Fruit fly (Drosophila melanogaster): ENCODE measurements around the gene amd.
A peak's percentile ranks its signal among the peaks of the same experiment; 100 is the strongest.

Gene amd

DNA sequence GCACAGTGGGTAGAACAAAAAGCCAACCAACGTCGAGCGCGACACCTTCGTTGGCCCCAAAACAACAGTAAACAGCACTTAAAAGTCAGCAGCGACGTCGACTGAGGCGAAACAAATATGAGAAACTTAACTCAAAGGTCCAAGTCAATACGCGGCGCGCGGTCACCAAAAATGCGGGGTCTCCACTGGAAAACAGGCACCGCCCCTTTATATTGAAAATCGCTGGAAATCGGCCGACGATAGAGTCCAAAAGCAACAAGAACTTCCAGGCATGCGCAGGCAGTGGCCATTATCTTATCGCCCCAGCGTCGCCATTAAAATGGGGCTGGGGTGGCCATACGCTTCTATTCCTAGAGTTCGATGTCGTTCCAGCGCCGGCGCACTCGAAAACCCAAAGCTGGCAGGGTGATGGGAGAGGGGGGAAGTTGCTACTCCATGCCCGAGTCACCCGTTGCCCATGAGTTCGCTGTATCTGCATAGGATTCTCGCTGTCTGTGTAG is 1.5 kb upstream of the amd start, which contains the start of gene Lim3 (continued):
- peak; percentile 11; the same call in 1 of the 2 replicates for TF ChIP-seq onecut (GFP tag; IDR thresholded peaks at IDR 0.05)
- peak; percentile 26 for TF ChIP-seq exex (tag; optimal IDR thresholded peaks at IDR 0.05)
- peak; percentile 95 for TF ChIP-seq crol (GFP tag; IDR thresholded peaks at IDR 0.05)
- no peak for TF ChIP-seq ken (GFP tag; IDR thresholded peaks at IDR 0.05)
- no peak for TF ChIP-seq CG17802 (tag; optimal IDR thresholded peaks at IDR 0.05)
- TF ChIP-seq grau (tag; optimal IDR thresholded peaks at IDR 0.05), result no peak
- TF ChIP-seq HHEX (GFP tag; optimal IDR thresholded peaks at IDR 0.05), result no peak
- TF ChIP-seq CG6254 (GFP tag; optimal IDR thresholded peaks at IDR 0.05), result peak; percentile 99
- 0 out of 3 replicates have a peak, but pooled peaks have one; percentile 41 for TF ChIP-seq CG2199 (GFP tag; IDR thresholded peaks at IDR 0.05)
- TF ChIP-seq CG2202 (tag; optimal IDR thresholded peaks at IDR 0.05), result no peak
- no peak for TF ChIP-seq Sox102F (GFP tag; optimal IDR thresholded peaks at IDR 0.05)
- no peak for TF ChIP-seq run (tag; optimal IDR thresholded peaks at IDR 0.05)
- TF ChIP-seq sqz (GFP tag; optimal IDR thresholded peaks at IDR 0.05), result no peak
- no peak for TF ChIP-seq CG18619 (GFP tag; optimal IDR thresholded peaks at IDR 0.05)
- TF ChIP-seq sima (GFP tag; optimal IDR thresholded peaks at IDR 0.05), result no peak
- TF ChIP-seq CG1832 (GFP tag; optimal IDR thresholded peaks at IDR 0.05), result no peak
- TF ChIP-seq grn (GFP tag; optimal IDR thresholded peaks at IDR 0.05), result peak; percentile 12
- peak; percentile 97 for TF ChIP-seq ewg (GFP tag; optimal IDR thresholded peaks at IDR 0.05)
- TF ChIP-seq Deaf1 (tag; optimal IDR thresholded peaks at IDR 0.05), result peak; percentile 58
- TF ChIP-seq vnd (GFP tag; IDR thresholded peaks at IDR 0.05; ENCODE audit: partially characterized antibody), result 0 out of 3 replicates have a peak, but pooled peaks have one; percentile 34
- peak; percentile 88 for TF ChIP-seq Hey (tag; optimal IDR thresholded peaks at IDR 0.05)
- 0 out of 2 replicates have a peak, but pooled peaks have one; percentile 14 for TF ChIP-seq Lim3 (GFP tag; IDR thresholded peaks at IDR 0.05)
- TF ChIP-seq gsb (GFP tag; IDR thresholded peaks at IDR 0.05), result no peak
- TF ChIP-seq CG11504 (tag; optimal IDR thresholded peaks at IDR 0.05), result peak; percentile 3
- TF ChIP-seq ranshi (GFP tag; IDR thresholded peaks at IDR 0.05), result no peak
- TF ChIP-seq CG15479 (GFP tag; optimal IDR thresholded peaks at IDR 0.05), result no peak
- peak; percentile 75 for TF ChIP-seq Med (GFP tag)
- no peak for TF ChIP-seq CG8089 (GFP tag; optimal IDR thresholded peaks at IDR 0.05)
- TF ChIP-seq br (optimal IDR thresholded peaks at IDR 0.05), result no peak
- TF ChIP-seq GATAe (GFP tag; conservative IDR thresholded peaks at IDR 0.05), result peak; percentile 86
- TF ChIP-seq chinmo (GFP tag; IDR thresholded peaks at IDR 0.05; ENCODE audit: partially characterized antibody), result 0 out of 4 replicates have a peak, but pooled peaks have one; percentile 66
- TF ChIP-seq lab (GFP tag; optimal IDR thresholded peaks at IDR 0.05), result peak; percentile 34
- TF ChIP-seq sug (tag; optimal IDR thresholded peaks at IDR 0.05), result peak; percentile 8
- peak; percentile 92 for TF ChIP-seq Nf-YC (tag; optimal IDR thresholded peaks at IDR 0.05)
- peak; percentile 17 for TF ChIP-seq phol (tag; optimal IDR thresholded peaks at IDR 0.05)
- peak; percentile 66; the same call in 1 of the 3 replicates for TF ChIP-seq ci (GFP tag; IDR thresholded peaks at IDR 0.05)
- TF ChIP-seq Fer1 (GFP tag; optimal IDR thresholded peaks at IDR 0.05), result no peak
- TF ChIP-seq fd64A (GFP tag; optimal IDR thresholded peaks at IDR 0.05), result no peak
- TF ChIP-seq Abd-B (GFP tag; optimal IDR thresholded peaks at IDR 0.05), result no peak
- no peak for TF ChIP-seq z (GFP tag; IDR thresholded peaks at IDR 0.05)
- TF ChIP-seq Mes4 (GFP tag; optimal IDR thresholded peaks at IDR 0.05), result no peak
- 0 out of 2 replicates have a peak, but pooled peaks have one; percentile 19 for TF ChIP-seq CG32772 (GFP tag; IDR thresholded peaks at IDR 0.05)
- TF ChIP-seq CG43689 (GFP tag; IDR thresholded peaks at IDR 0.05), result no peak
